Worm (Caenorhabditis elegans): Measurements from ENCODE around the gene gar-3.

DNA sequence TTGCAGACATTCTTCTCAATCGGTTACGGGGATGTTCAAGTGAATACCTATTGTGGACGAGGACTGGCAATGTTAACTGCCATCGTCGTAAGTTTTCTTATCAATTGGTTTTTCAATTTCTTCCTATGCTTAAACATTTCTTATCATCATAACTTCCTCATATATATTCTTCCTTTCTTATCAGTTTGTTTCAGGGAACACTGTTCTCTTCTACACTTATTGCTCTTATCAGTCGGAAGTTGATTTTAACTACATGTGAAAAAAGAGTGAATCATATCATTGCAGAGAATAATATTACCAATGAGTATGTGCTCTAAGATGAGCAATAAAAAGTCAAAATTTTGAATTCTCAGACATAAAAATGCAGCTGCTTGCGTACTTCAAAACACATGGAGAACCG is 37.4 kb downstream of the gar-3 start:
- TF ChIP-seq snpc-1.2 (GFP tag; IDR thresholded peaks at IDR 0.05) (no peak), ztf-11 (tag; optimal IDR thresholded peaks at IDR 0.05) (no peak), lsy-2 (tag; optimal IDR thresholded peaks at IDR 0.05) (no peak), aly-2 (tag; optimal IDR thresholded peaks at IDR 0.05) (no peak), skn-1 (tag; optimal IDR thresholded peaks at IDR 0.05) (no peak), php-3 (GFP tag; IDR thresholded peaks at IDR 0.05) (0 out of 2 replicates have a peak, but pooled peaks have one; percentile 40), fkh-10 (GFP tag; optimal IDR thresholded peaks at IDR 0.05) (no peak), lin-38 (GFP tag; IDR thresholded peaks at IDR 0.05) (no peak), pqm-1 (tag; optimal IDR thresholded peaks at IDR 0.05) (peak; percentile 94)

Data from whole organism, L4 larva.